Fruit fly (Drosophila melanogaster): ENCODE data around the gene CG13843.

dm6 chr3R:22564707-22565106, 44.6 kb upstream of the CG13843 start:
- TF ChIP-seq Dif (GFP tag; optimal IDR thresholded peaks at IDR 0.05; ENCODE audit: partially characterized antibody): no peak
- no peak for TF ChIP-seq pan (optimal IDR thresholded peaks at IDR 0.05)
- TF ChIP-seq CG32264 (GFP tag; optimal IDR thresholded peaks at IDR 0.05): no peak
- no peak for TF ChIP-seq Hr78 (GFP tag; optimal IDR thresholded peaks at IDR 0.05)
- no peak for TF ChIP-seq woc (GFP tag; optimal IDR thresholded peaks at IDR 0.05)
- no peak for TF ChIP-seq usp (GFP tag; optimal IDR thresholded peaks at IDR 0.05)
- TF ChIP-seq CrebA (GFP tag; optimal IDR thresholded peaks at IDR 0.05; ENCODE audit: borderline replicate concordance): no peak
- TF ChIP-seq h (GFP tag; optimal IDR thresholded peaks at IDR 0.05): no peak

Data from whole organism, wandering third instar larva.